Fruit fly (Drosophila melanogaster) S2 (cell line): ENCODE results near the gene Polr1E.

Experiments used
- CG8478 ChIP-seq: fragments of >200 bp; optimal IDR thresholded peaks from 2 replicates; lab custom pipeline; 2018
- CTCF ChIP-seq, 2 experiments: fragments of >200 bp; optimal IDR thresholded peaks; 2 replicates each; lab custom pipeline; 2018

Gene Polr1E

dm6 chr3R:18267489-18267888, 34.0 kb downstream of the Polr1E start, which contains the start of gene CG18599:
TSS of gene CG18599 (plus strand) at chr3R:18267789.
- TF ChIP-seq CTCF (optimal IDR thresholded peaks at IDR 0.05; lab: Kevin White, UChicago) (no peak), CG8478 (no peak)

- TF ChIP-seq CTCF (optimal IDR thresholded peaks at IDR 0.05; lab: Kevin White, UChicago) (no peak), CG8478 (no peak)
Measured at dm6 chr3R:18266665-18267064, 34.9 kb downstream of the Polr1E start.

- no peak for TF ChIP-seq CG8478
- no peak for TF ChIP-seq CTCF (optimal IDR thresholded peaks at IDR 0.05; lab: Kevin White, UChicago)
Measured at dm6 chr3R:18265275-18265674, 36.3 kb downstream of the Polr1E start.

- TF ChIP-seq CG8478 = no peak
- no peak for TF ChIP-seq CTCF (optimal IDR thresholded peaks at IDR 0.05; lab: Kevin White, UChicago)
Measured at dm6 chr3R:18261602-18262001, 39.9 kb downstream of the Polr1E start.

dm6 chr3R:18260016-18260415, 41.5 kb downstream of the Polr1E start:
- TF ChIP-seq CG8478 (no peak), CTCF (optimal IDR thresholded peaks at IDR 0.05; lab: Kevin White, UChicago) (no peak)

dm6 chr3R:18255281-18255680, 46.2 kb downstream of the Polr1E start, which contains the start of the genes Ada2a, Polr2D, Tgs1 and moi:
TSS of gene Ada2a (minus strand) at chr3R:18255487.
TSS of gene Polr2D (minus strand) at chr3R:18255487.
TSS of gene Tgs1 (plus strand) at chr3R:18255530.
TSS of gene moi (plus strand) at chr3R:18255530.
- peak; percentile 1 to 28 for TF ChIP-seq CTCF (optimal IDR thresholded peaks at IDR 0.05; lab: Kevin White, UChicago)
- no peak for TF ChIP-seq CG8478

dm6 chr3R:18252578-18252977, 49.0 kb downstream of the Polr1E start, which contains the start of gene CG12320:
TSS of gene CG12320 (minus strand) at chr3R:18252734.
- no peak for TF ChIP-seq CG8478
- peak in 1 of 2 experiments; percentile 8 for TF ChIP-seq CTCF (optimal IDR thresholded peaks at IDR 0.05; lab: Kevin White, UChicago)

dm6 chr3R:18251876-18252275, 49.7 kb downstream of the Polr1E start:
- TF ChIP-seq CG8478 (no peak), CTCF (optimal IDR thresholded peaks at IDR 0.05; lab: Kevin White, UChicago) (no peak)

- TF ChIP-seq CTCF (optimal IDR thresholded peaks at IDR 0.05; lab: Kevin White, UChicago) (no peak), CG8478 (no peak)
Measured at dm6 chr3R:18250815-18251214, 50.7 kb downstream of the Polr1E start, which contains the start of gene CG18598. TSS of gene CG18598 (plus strand) at chr3R:18251115.
